Fruit fly (Drosophila melanogaster): ENCODE data around the gene CG10214.

- TF ChIP-seq Myc (optimal IDR thresholded peaks at IDR 0.05) (no peak), Hnf4 (GFP tag; optimal IDR thresholded peaks at IDR 0.05) (no peak), dl (GFP tag; optimal IDR thresholded peaks at IDR 0.05; ENCODE audit: insufficient read depth in 1 of 2, partially characterized antibody in 2 of 2) (peak; percentile 22 to 38), CG9705 (GFP tag; optimal IDR thresholded peaks at IDR 0.05) (no peak), ey (GFP tag; optimal IDR thresholded peaks at IDR 0.05) (no peak), Sp1 (GFP tag; optimal IDR thresholded peaks at IDR 0.05) (peak; percentile 2), Dfd (GFP tag; optimal IDR thresholded peaks at IDR 0.05) (no peak), pan (optimal IDR thresholded peaks at IDR 0.05) (no peak)
These were observed 43.8 kb downstream of the CG10214 start for dm6 chr3R:23723381-23724034.

All from whole organism, wandering third instar larva.